Fruit fly (Drosophila melanogaster): ENCODE data around the gene CG43245.

DNA sequence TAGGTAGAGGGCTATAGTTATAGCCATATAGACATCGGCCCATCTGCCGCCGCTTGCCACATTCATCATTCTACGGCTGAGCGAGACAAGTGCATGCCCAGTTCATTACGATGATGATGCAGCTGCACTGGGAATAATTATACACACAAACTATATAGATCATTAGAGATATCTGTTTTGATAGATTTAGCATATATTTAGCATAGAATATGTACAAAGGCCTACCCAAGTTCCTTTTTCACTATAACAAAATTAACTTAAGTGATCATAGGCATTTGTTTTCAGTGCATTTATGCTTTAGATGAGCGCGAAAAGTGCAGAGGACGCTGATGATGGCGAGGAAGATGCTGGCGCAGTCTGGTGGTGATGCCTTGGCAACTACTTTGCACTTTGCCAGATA lies 21.1 kb upstream of the CG43245 start:
- TF ChIP-seq CTCF (optimal IDR thresholded peaks at IDR 0.05) (no peak), CG8478 (optimal IDR thresholded peaks at IDR 0.05) (no peak)
